Fruit fly (Drosophila melanogaster): Measurements from ENCODE around the gene vls.

Gene vls

DNA sequence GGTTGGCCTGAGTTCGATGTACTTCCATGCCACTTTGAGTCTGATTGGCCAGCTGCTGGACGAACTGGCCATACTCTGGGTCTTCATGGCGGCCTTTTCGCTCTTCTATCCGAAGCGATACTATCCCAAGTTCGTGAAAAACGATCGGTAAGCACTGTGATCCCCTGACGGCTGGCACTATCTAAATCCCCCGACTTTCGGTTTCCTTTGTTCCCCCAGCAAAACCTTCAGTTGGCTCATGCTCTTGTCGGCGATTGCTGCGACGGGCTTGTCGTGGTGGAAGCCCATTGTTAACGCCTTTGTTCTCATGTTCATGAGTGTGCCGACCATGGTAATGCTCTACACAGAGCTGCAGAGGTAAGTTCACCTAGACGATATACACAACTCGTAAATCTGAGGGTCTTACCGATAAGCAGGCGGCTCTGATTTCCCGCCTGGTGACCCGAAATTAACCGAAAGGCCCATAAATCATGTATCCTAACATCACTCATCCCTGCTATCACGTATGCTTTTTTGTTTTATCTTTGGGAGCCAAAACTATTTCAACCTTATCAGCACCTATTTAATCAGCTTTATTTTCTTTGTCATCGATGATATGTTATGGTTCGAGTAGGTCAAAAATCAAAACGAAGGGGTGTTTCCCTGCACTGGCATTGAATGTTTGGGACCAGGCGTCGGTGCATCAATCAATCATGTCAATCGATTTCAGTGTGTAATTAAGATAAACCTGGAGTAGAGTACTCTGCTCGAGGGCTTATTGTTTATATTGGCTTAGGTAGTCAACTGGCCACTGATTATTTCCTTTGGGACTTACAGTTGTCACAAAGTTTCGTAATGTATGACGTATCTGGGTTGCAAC is 3.9 kb upstream of the vls start (continued):
- no peak for TF ChIP-seq CG12744 (GFP tag; optimal IDR thresholded peaks at IDR 0.05)
- no peak for TF ChIP-seq C15 (GFP tag; IDR thresholded peaks at IDR 0.05)
- TF ChIP-seq sens (GFP tag) = peak; percentile 75
- TF ChIP-seq ro (GFP tag; IDR thresholded peaks at IDR 0.05) = no peak
- 0 out of 2 replicates have a peak, but pooled peaks have one; percentile 6 for TF ChIP-seq onecut (GFP tag; IDR thresholded peaks at IDR 0.05)
- TF ChIP-seq CG6854 (GFP tag; optimal IDR thresholded peaks at IDR 0.05) = no peak
- TF ChIP-seq CG8359 (GFP tag; optimal IDR thresholded peaks at IDR 0.05; ENCODE audit: borderline replicate concordance) = no peak
- no peak for TF ChIP-seq CG8944 (GFP tag; optimal IDR thresholded peaks at IDR 0.05)
- TF ChIP-seq otp (GFP tag; IDR thresholded peaks at IDR 0.05) = no peak
- no peak for TF ChIP-seq fu2 (GFP tag; optimal IDR thresholded peaks at IDR 0.05)
- no peak for TF ChIP-seq Bgb (GFP tag; IDR thresholded peaks at IDR 0.05; ENCODE audit: partially characterized antibody)
- no peak for TF ChIP-seq CG15073 (GFP tag; optimal IDR thresholded peaks at IDR 0.05)
- TF ChIP-seq wor (GFP tag; IDR thresholded peaks at IDR 0.05) = no peak
- peak; percentile 41 for TF ChIP-seq pros (GFP tag; optimal IDR thresholded peaks at IDR 0.05)
- no peak for TF ChIP-seq yki (optimal IDR thresholded peaks at IDR 0.05)
- TF ChIP-seq sug (tag; optimal IDR thresholded peaks at IDR 0.05) = peak; percentile 36
- no peak for TF ChIP-seq CG17186 (GFP tag; optimal IDR thresholded peaks at IDR 0.05)
- no peak for TF ChIP-seq tx (GFP tag; optimal IDR thresholded peaks at IDR 0.05)
- TF ChIP-seq CG2120 (GFP tag; optimal IDR thresholded peaks at IDR 0.05) = no peak
- TF ChIP-seq gro (GFP tag; optimal IDR thresholded peaks at IDR 0.05) = no peak
- no peak for TF ChIP-seq CG8924 (tag; optimal IDR thresholded peaks at IDR 0.05)
- TF ChIP-seq Lpt (GFP tag; optimal IDR thresholded peaks at IDR 0.05) = no peak
- TF ChIP-seq ci (GFP tag; IDR thresholded peaks at IDR 0.05) = 0 out of 3 replicates have a peak, but pooled peaks have one; percentile 35
- TF ChIP-seq CG4404 (GFP tag; IDR thresholded peaks at IDR 0.05) = no peak
- no peak for TF ChIP-seq Aef1 (GFP tag; IDR thresholded peaks at IDR 0.05)
- no peak for TF ChIP-seq CG16815 (GFP tag; optimal IDR thresholded peaks at IDR 0.05)
- TF ChIP-seq unc-4 (GFP tag; IDR thresholded peaks at IDR 0.05; ENCODE audit: partially characterized antibody) = no peak
- TF ChIP-seq Nf-YC (tag; optimal IDR thresholded peaks at IDR 0.05) = peak; percentile 48
- TF ChIP-seq Usf (GFP tag; optimal IDR thresholded peaks at IDR 0.05) = no peak
- TF ChIP-seq crp (GFP tag; optimal IDR thresholded peaks at IDR 0.05) = no peak
- TF ChIP-seq PHDP (tag; optimal IDR thresholded peaks at IDR 0.05) = no peak
- no peak for TF ChIP-seq tna (GFP tag; IDR thresholded peaks at IDR 0.05; ENCODE audit: partially characterized antibody)
- no peak for TF ChIP-seq Dref (GFP tag; IDR thresholded peaks at IDR 0.05)
- no peak for TF ChIP-seq zfh1 (GFP tag; IDR thresholded peaks at IDR 0.05)
- TF ChIP-seq CG6791 (GFP tag; IDR thresholded peaks at IDR 0.05; ENCODE audit: partially characterized antibody) = no peak
- no peak for TF ChIP-seq nau (GFP tag; optimal IDR thresholded peaks at IDR 0.05)
- TF ChIP-seq D (optimal IDR thresholded peaks at IDR 0.05) = peak; percentile 25
- TF ChIP-seq D (GFP tag; optimal IDR thresholded peaks at IDR 0.05) = no peak
- TF ChIP-seq CG7745 (tag; optimal IDR thresholded peaks at IDR 0.05) = peak; percentile 49
- TF ChIP-seq CG32767 (GFP tag; IDR thresholded peaks at IDR 0.05) = no peak
- TF ChIP-seq GATAe (GFP tag; conservative IDR thresholded peaks at IDR 0.05) = 0 out of 2 replicates have a peak, but pooled peaks have one; percentile 19
- TF ChIP-seq CG8290 (GFP tag; optimal IDR thresholded peaks at IDR 0.05) = no peak
- TF ChIP-seq CG8290 (tag; optimal IDR thresholded peaks at IDR 0.05) = no peak
- TF ChIP-seq Hand (GFP tag; optimal IDR thresholded peaks at IDR 0.05) = no peak
- no peak for TF ChIP-seq Sry-β (GFP tag; optimal IDR thresholded peaks at IDR 0.05)
- no peak for TF ChIP-seq Lhr (GFP tag; optimal IDR thresholded peaks at IDR 0.05)
- TF ChIP-seq CG6654 (GFP tag; optimal IDR thresholded peaks at IDR 0.05) = no peak
- TF ChIP-seq Lim3 (GFP tag; IDR thresholded peaks at IDR 0.05) = no peak
- peak; percentile 7 for TF ChIP-seq Sox100B (GFP tag; optimal IDR thresholded peaks at IDR 0.05)
- TF ChIP-seq ERR (GFP tag; optimal IDR thresholded peaks at IDR 0.05) = no peak

All from whole organism, embryonic.